Worm (Caenorhabditis elegans) whole organism, L4 larva: Measurements from ENCODE around the gene lips-15.
A peak's percentile ranks its signal among the peaks of the same experiment; 100 is the strongest.

Source experiments
- F10B5.3 ChIP-seq: sonication (generic microtip); optimal IDR thresholded peaks from 2 replicates; lab custom pipeline; 2016; ENCODE audit warnings: mild to moderate bottlenecking, missing genetic modification characterization, missing compliant biosample characterization
- F37D6.2 ChIP-seq: sonication (generic microtip); optimal IDR thresholded peaks from 2 replicates; lab custom pipeline; 2016; ENCODE audit warnings: mild to moderate bottlenecking, missing genetic modification characterization, missing compliant biosample characterization
- F44E2.7 ChIP-seq: fragments of 200-800 bp; sonication (Bioruptor generic); IDR thresholded peaks from 2 replicates; pipeline ENCODE4 v2.1.2; 2022; ENCODE audit warnings: missing genetic modification characterization, missing compliant biosample characterization
- T20F7.1 ChIP-seq: fragments of 200-800 bp; sonication (Bioruptor generic); optimal IDR thresholded peaks from 2 replicates; lab custom pipeline; 2018; ENCODE audit warnings: mild to moderate bottlenecking, missing genetic modification characterization, missing compliant biosample characterization
- Y105C5A.15 ChIP-seq: fragments of 200-800 bp; sonication (Bioruptor generic); IDR thresholded peaks from 2 replicates; pipeline ENCODE4 v1.3.6; 2022; ENCODE audit warnings: missing genetic modification characterization, missing compliant biosample characterization
- ZK337.2 ChIP-seq: fragments of 200-800 bp; sonication (Bioruptor generic); IDR thresholded peaks from 2 replicates; pipeline ENCODE4 v1.3.6; 2022; ENCODE audit warnings: missing genetic modification reagents, missing genetic modification characterization, missing compliant biosample characterization
- aha-1 ChIP-seq: fragments of 150-350 bp; peaks from one replicate; lab custom pipeline; 2014; ENCODE audit warnings: missing biosample characterization, missing genetic modification characterization
- ama-1 ChIP-seq: fragments of 150-350 bp; optimal IDR thresholded peaks from 2 replicates; lab custom pipeline; 2014; ENCODE audit warnings: inconsistent platforms, mixed read lengths
- ceh-20 ChIP-seq: fragments of 200-800 bp; sonication (Bioruptor generic); IDR thresholded peaks from 2 replicates; pipeline ENCODE4 v1.3.6; 2022; ENCODE audit warnings: missing genetic modification reagents, missing genetic modification characterization, missing compliant biosample characterization
- daf-16 ChIP-seq, 3 experiments: sonication (generic microtip); optimal IDR thresholded peaks; 2 replicates each; lab custom pipeline; 2016 to 2017; ENCODE audit warnings: missing genetic modification characterization in 3 of 3, missing genetic modification reagents in 3 of 3, mild to moderate bottlenecking in 2 of 3, missing compliant biosample characterization in 2 of 3, missing biosample characterization in 1 of 3, moderate library complexity in 1 of 3
- dmd-6 ChIP-seq: fragments of 200-800 bp; sonication (Bioruptor generic); IDR thresholded peaks from 2 replicates; pipeline ENCODE4 v1.3.6; 2022; ENCODE audit warnings: missing genetic modification reagents, missing genetic modification characterization, missing compliant biosample characterization
- duxl-1 ChIP-seq: sonication (generic microtip); optimal IDR thresholded peaks from 2 replicates; lab custom pipeline; 2016; ENCODE audit warnings: mild to moderate bottlenecking, missing genetic modification characterization, moderate library complexity, missing compliant biosample characterization; ENCODE audit not compliant: poor library complexity
- dve-1 ChIP-seq: sonication (generic microtip); optimal IDR thresholded peaks from 2 replicates; lab custom pipeline; 2017; ENCODE audit warnings: antibody characterized with exemption, mild to moderate bottlenecking, missing genetic modification characterization, missing compliant biosample characterization; ENCODE audit not compliant: insufficient read depth
- egl-43 ChIP-seq: fragments of 200-800 bp; sonication (Bioruptor generic); IDR thresholded peaks from 2 replicates; pipeline ENCODE4 v1.3.6; 2022; ENCODE audit warnings: missing genetic modification reagents, missing genetic modification characterization, missing compliant biosample characterization
- hlh-11 ChIP-seq: fragments of 200-800 bp; sonication (Bioruptor generic); optimal IDR thresholded peaks from 2 replicates; lab custom pipeline; 2018; ENCODE audit warnings: mild to moderate bottlenecking, missing genetic modification characterization, missing compliant biosample characterization
- hmg-1.1 ChIP-seq: fragments of 200-800 bp; sonication (Bioruptor generic); IDR thresholded peaks from 2 replicates; pipeline ENCODE4 v1.3.6; 2022; ENCODE audit warnings: missing genetic modification reagents, missing genetic modification characterization, missing compliant biosample characterization
- jun-1 ChIP-seq: fragments of 150-350 bp; optimal IDR thresholded peaks from 2 replicates; lab custom pipeline; 2014; ENCODE audit warnings: missing biosample characterization, missing genetic modification reagents, missing genetic modification characterization
- lin-1 ChIP-seq: fragments of 200-800 bp; sonication (Bioruptor generic); IDR thresholded peaks from 2 replicates; pipeline ENCODE4 v1.3.6; 2022; ENCODE audit warnings: missing genetic modification reagents, missing genetic modification characterization, missing compliant biosample characterization
- lin-13 ChIP-seq: fragments of 150-350 bp; optimal IDR thresholded peaks from 2 replicates; lab custom pipeline; 2014; ENCODE audit warnings: missing biosample characterization, missing genetic modification reagents, missing genetic modification characterization
- lin-39 ChIP-seq: fragments of 150-350 bp; optimal IDR thresholded peaks from 2 replicates; lab custom pipeline; 2014; ENCODE audit warnings: missing biosample characterization, missing genetic modification reagents, missing genetic modification characterization
- lir-3 ChIP-seq: sonication (generic microtip); optimal IDR thresholded peaks from 2 replicates; lab custom pipeline; 2016; ENCODE audit warnings: mild to moderate bottlenecking, missing genetic modification characterization, missing compliant biosample characterization
- madf-5 ChIP-seq, 2 experiments: fragments of 200-800 bp; sonication (Bioruptor generic); IDR thresholded peaks; 2 replicates each; pipeline ENCODE4 v1.3.6; 2022; ENCODE audit warnings: missing compliant biosample characterization in 2 of 2, missing genetic modification characterization in 2 of 2
- nhr-10 ChIP-seq: fragments of 150-350 bp; optimal IDR thresholded peaks from 2 replicates; lab custom pipeline; 2014; ENCODE audit warnings: missing biosample characterization, missing genetic modification characterization
- nhr-102 ChIP-seq: sonication (generic microtip); optimal IDR thresholded peaks from 2 replicates; lab custom pipeline; 2016; ENCODE audit warnings: mild to moderate bottlenecking, missing genetic modification characterization, moderate library complexity, missing compliant biosample characterization
- nhr-237 ChIP-seq: sonication (generic microtip); optimal IDR thresholded peaks from 2 replicates; lab custom pipeline; 2017; ENCODE audit warnings: missing biosample characterization, missing genetic modification characterization
- nhr-28 ChIP-seq: fragments of 150-350 bp; optimal IDR thresholded peaks from 2 replicates; lab custom pipeline; 2014; ENCODE audit warnings: missing biosample characterization, missing genetic modification characterization
- nhr-41 ChIP-seq: fragments of 200-800 bp; sonication (Bioruptor generic); IDR thresholded peaks from 2 replicates; pipeline ENCODE4 v1.3.6; 2022; ENCODE audit warnings: missing genetic modification reagents, missing genetic modification characterization, missing compliant biosample characterization
- nhr-48 ChIP-seq: sonication (generic microtip); optimal IDR thresholded peaks from 2 replicates; lab custom pipeline; 2016; ENCODE audit warnings: mild to moderate bottlenecking, missing genetic modification characterization, missing compliant biosample characterization
- nhr-6 ChIP-seq: fragments of 150-350 bp; optimal IDR thresholded peaks from 2 replicates; lab custom pipeline; 2014; ENCODE audit warnings: missing biosample characterization, missing genetic modification characterization
- nhr-77 ChIP-seq: fragments of 150-350 bp; optimal IDR thresholded peaks from 2 replicates; lab custom pipeline; 2014; ENCODE audit warnings: missing biosample characterization, missing genetic modification characterization
- php-3 ChIP-seq: fragments of 200-800 bp; sonication (Bioruptor generic); IDR thresholded peaks from 2 replicates; pipeline ENCODE4 v1.3.6; 2022; ENCODE audit warnings: missing genetic modification reagents, missing genetic modification characterization, missing compliant biosample characterization
- pqm-1 ChIP-seq: sonication (generic microtip); optimal IDR thresholded peaks from 2 replicates; lab custom pipeline; 2017; ENCODE audit warnings: missing biosample characterization, missing genetic modification characterization
- skn-1 ChIP-seq: fragments of 150-350 bp; optimal IDR thresholded peaks from 2 replicates; lab custom pipeline; 2014; ENCODE audit warnings: missing biosample characterization, missing genetic modification characterization
- snpc-4 ChIP-seq: fragments of 150-350 bp; optimal IDR thresholded peaks from 2 replicates; lab custom pipeline; 2014; ENCODE audit warnings: missing biosample characterization, missing genetic modification characterization
- unc-130 ChIP-seq: sonication (generic microtip); optimal IDR thresholded peaks from 2 replicates; lab custom pipeline; 2016; ENCODE audit warnings: missing genetic modification reagents, missing genetic modification characterization, missing compliant biosample characterization
- unc-62 ChIP-seq, 3 experiments: fragments of 150-350 bp in 1 of 3; sonication (generic microtip); optimal IDR thresholded peaks in 2 of 3; peaks in 1 of 3; 1 replicate in 1 of 3; 2 replicates in 2 of 3; lab custom pipeline; 2014 to 2017; ENCODE audit warnings: missing biosample characterization in 3 of 3, missing genetic modification characterization in 3 of 3, missing genetic modification reagents in 3 of 3, missing genotype in 1 of 3
- zip-11 ChIP-seq: fragments of 200-800 bp; sonication (Bioruptor generic); IDR thresholded peaks from 2 replicates; pipeline ENCODE4 v1.3.6; 2022; ENCODE audit warnings: missing genetic modification characterization, missing compliant biosample characterization

The lips-15 gene

DNA sequence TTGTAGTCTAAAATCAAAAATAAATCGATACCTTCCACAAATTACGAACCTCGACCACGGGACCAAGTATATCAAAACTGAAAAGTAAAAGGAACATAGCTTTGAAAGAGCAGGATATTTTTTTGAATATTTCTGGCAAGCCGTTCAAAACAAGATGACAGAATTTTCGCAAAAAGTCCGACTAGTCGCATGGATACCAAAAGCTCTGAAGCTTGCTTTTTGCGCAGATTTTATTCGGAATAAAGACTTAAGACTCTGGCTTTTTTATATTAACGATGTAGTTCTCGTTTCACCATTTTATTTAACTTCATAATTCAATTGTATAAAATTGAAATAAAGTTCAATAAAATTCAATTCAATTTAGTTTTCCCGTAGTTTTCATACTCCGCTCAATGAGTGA lies 30.6 kb upstream of the lips-15 start, which contains the start of gene Y38E10A.2:
TSS of gene Y38E10A.2 (minus strand) at position 101 of the 400 bp plus-strand sequence.
- no peak for TF ChIP-seq nhr-6 (tag; lab: Kevin White, UChicago)
- no peak for TF ChIP-seq nhr-237 (tag; lab: Kevin White, UChicago)
- no peak for TF ChIP-seq nhr-41 (GFP tag; lab: Robert Waterston, UW)
- TF ChIP-seq hlh-11: no peak
- TF ChIP-seq pqm-1 (tag; lab: Kevin White, UChicago): no peak
- TF ChIP-seq unc-130: no peak
- no peak for TF ChIP-seq snpc-4 (tag; lab: Kevin White, UChicago)
- no peak for TF ChIP-seq zip-11 (GFP tag; lab: Robert Waterston, UW)
- no peak for TF ChIP-seq daf-16 (GFP tag; optimal IDR thresholded peaks at IDR 0.05; lab: Kevin White, UChicago)
- TF ChIP-seq daf-16 (tag; optimal IDR thresholded peaks at IDR 0.05; lab: Kevin White, UChicago): no peak
- no peak for TF ChIP-seq T20F7.1 (GFP tag; lab: Kevin White, UChicago)
- TF ChIP-seq dve-1 (tag; lab: Kevin White, UChicago): no peak
- no peak for TF ChIP-seq F10B5.3 (tag; lab: Kevin White, UChicago)
- no peak for TF ChIP-seq skn-1
- no peak for TF ChIP-seq Y105C5A.15 (GFP tag; lab: Robert Waterston, UW)
- TF ChIP-seq, all 104 proteins: peak for 0

DNA sequence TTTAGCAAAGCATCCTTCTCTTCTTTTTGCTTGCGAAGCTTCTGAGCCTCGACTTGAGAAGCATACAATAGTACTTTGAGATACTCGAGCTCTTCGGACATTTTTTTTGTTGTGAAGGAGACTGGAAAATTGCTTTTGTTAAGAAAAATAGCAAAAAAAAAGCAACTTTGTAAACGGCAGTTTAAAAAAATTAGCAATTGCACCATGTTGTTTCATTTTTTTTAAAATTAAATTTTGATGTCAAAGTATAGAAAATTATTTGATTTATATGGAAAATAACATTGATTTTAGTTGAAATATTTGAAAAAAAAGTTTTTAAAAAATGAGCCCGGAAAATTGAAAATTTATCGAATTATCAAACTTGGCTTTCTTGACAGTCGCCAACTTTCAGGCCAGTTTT lies 29.5 kb upstream of the lips-15 start, which contains the start of gene Y38E10A.3:
TSS of gene Y38E10A.3 (minus strand) at position 101 of the 400 bp plus-strand sequence.
- TF ChIP-seq nhr-102 (tag; lab: Kevin White, UChicago) (no peak), ama-1 (lab: Kevin White, UChicago) (no peak), unc-62 (GFP tag; optimal IDR thresholded peaks at IDR 0.05 in 1 of 2; lab: Kevin White, UChicago) (no peak), unc-62 (tag; optimal IDR thresholded peaks at IDR 0.05; lab: Kevin White, UChicago) (no peak), lin-13 (GFP tag; lab: Kevin White, UChicago) (no peak), madf-5 (GFP tag; IDR thresholded peaks at IDR 0.05; lab: Robert Waterston, UW) (no peak), aha-1 (tag; lab: Kevin White, UChicago) (no peak), lin-1 (GFP tag; lab: Robert Waterston, UW) (no peak), nhr-48 (tag; lab: Kevin White, UChicago) (no peak), nhr-41 (GFP tag; lab: Robert Waterston, UW) (no peak), T20F7.1 (GFP tag; lab: Kevin White, UChicago) (no peak), jun-1 (tag; lab: Kevin White, UChicago) (no peak), ZK337.2 (GFP tag; lab: Robert Waterston, UW) (no peak), nhr-10 (no peak), egl-43 (GFP tag; lab: Robert Waterston, UW) (no peak), F44E2.7 (GFP tag; lab: Robert Waterston, UW) (no peak), unc-130 (no peak), hmg-1.1 (GFP tag; lab: Robert Waterston, UW) (no peak), php-3 (GFP tag; lab: Robert Waterston, UW) (no peak), lir-3 (tag; lab: Kevin White, UChicago) (no peak)

DNA sequence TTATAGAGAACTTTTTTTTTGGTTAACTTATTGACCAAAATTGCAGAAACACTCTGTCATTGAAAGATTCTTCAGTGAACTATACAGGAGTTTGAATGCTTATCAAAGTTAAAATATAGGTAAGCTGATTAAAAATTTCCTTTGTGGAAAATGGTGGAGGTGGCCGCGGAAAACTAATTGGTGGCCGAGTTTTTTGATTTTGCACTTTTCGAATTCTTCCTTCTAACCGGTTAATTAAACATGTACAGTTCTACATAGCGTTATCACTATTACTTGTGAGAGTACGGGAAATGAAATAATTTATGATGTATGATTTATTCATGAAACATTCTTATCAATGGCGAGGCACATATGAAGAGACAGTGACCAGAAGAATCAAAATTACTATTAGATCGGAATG lies 26.4 kb upstream of the lips-15 start, which contains the start of gene clec-8:
TSS of gene clec-8 (minus strand) at position 308 of the 400 bp plus-strand sequence.
- TF ChIP-seq lin-39 (tag; lab: Kevin White, UChicago): no peak
- peak; percentile 41 for TF ChIP-seq hlh-11
- TF ChIP-seq F37D6.2 (tag; lab: Kevin White, UChicago): no peak
- peak; percentile 55 for TF ChIP-seq nhr-28 (tag; lab: Kevin White, UChicago)
- peak; percentile 61 for TF ChIP-seq nhr-77 (tag; lab: Kevin White, UChicago)
- TF ChIP-seq pqm-1 (tag; lab: Kevin White, UChicago): peak; percentile 40
- peak; percentile 48; the same call in 1 of the 2 replicates for TF ChIP-seq dmd-6 (GFP tag; lab: Robert Waterston, UW)

DNA sequence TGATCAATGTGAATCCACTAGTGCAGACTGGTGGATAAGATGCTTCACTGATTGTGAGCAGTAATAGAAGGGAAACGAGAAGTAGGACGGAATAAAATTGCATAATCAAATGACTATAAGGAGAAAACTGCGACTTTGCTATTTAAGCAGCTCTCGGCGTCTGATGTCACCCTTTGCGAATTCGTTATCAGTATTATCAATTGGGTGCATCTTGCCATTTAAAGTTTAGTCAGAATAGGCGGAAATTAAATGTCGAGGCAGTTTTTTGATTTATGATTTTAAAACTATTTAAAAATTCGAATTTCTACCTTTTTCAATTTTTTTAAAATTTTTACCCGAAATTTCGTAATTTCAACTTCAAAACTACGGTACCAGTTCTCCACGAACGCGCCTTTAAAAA lies 23.2 kb upstream of the lips-15 start, which contains the start of gene clec-4:
TSS of gene clec-4 (minus strand) at position 162 of the 400 bp plus-strand sequence.
- peak; percentile 75 for TF ChIP-seq pqm-1 (tag; lab: Kevin White, UChicago)
- TF ChIP-seq daf-16 (GFP tag; optimal IDR thresholded peaks at IDR 0.05; lab: Kevin White, UChicago): no peak
- TF ChIP-seq daf-16 (tag; optimal IDR thresholded peaks at IDR 0.05; lab: Kevin White, UChicago): no peak
- TF ChIP-seq nhr-28 (tag; lab: Kevin White, UChicago): no peak
- peak; percentile 43 for TF ChIP-seq dmd-6 (GFP tag; lab: Robert Waterston, UW)
- peak; percentile 63 for TF ChIP-seq nhr-6 (tag; lab: Kevin White, UChicago)
- TF ChIP-seq ceh-20 (GFP tag; lab: Robert Waterston, UW): no peak
- peak in 1 of 2 experiments; percentile 47 for TF ChIP-seq unc-62 (GFP tag; optimal IDR thresholded peaks at IDR 0.05 in 1 of 2; lab: Kevin White, UChicago)
- TF ChIP-seq unc-62 (tag; optimal IDR thresholded peaks at IDR 0.05; lab: Kevin White, UChicago): no peak
- TF ChIP-seq duxl-1 (tag; lab: Kevin White, UChicago): no peak
